Worm (Caenorhabditis elegans) whole organism, midembryonic: Measurements from ENCODE around the gene xbx-6.

Experiments used
- T22C8.4 ChIP-seq: fragments of 200-800 bp; sonication (Bioruptor generic); IDR thresholded peaks from 2 replicates; pipeline ENCODE4 v1.3.6; 2022; ENCODE audit warnings: missing genetic modification characterization, missing compliant biosample characterization
- cog-1 ChIP-seq: sonication (generic microtip); optimal IDR thresholded peaks from 2 replicates; lab custom pipeline; 2016; ENCODE audit warnings: missing genetic modification characterization, missing compliant biosample characterization
- flt-1 ChIP-seq: fragments of 200-800 bp; sonication (Bioruptor generic); IDR thresholded peaks from 2 replicates; pipeline ENCODE4 v1.3.6; 2022; ENCODE audit warnings: missing genetic modification characterization, missing compliant biosample characterization
- klf-2 ChIP-seq: fragments of 200-800 bp; sonication (Bioruptor generic); conservative IDR thresholded peaks from 2 replicates; pipeline ENCODE4 v1.3.6; 2022; ENCODE audit warnings: missing genetic modification reagents, missing genetic modification characterization, missing compliant biosample characterization
- med-1 ChIP-seq: sonication (generic microtip); optimal IDR thresholded peaks from 2 replicates; lab custom pipeline; 2017; ENCODE audit warnings: missing genetic modification characterization, mild to moderate bottlenecking, missing compliant biosample characterization, antibody characterized with exemption, missing genetic modification reagents; ENCODE audit not compliant: insufficient read depth
- ref-1 ChIP-seq: fragments of 200-800 bp; sonication (Bioruptor generic); conservative IDR thresholded peaks from 2 replicates; pipeline ENCODE4 v1.3.6; 2022; ENCODE audit warnings: missing genetic modification reagents, missing genetic modification characterization, missing compliant biosample characterization
- tab-1 ChIP-seq: fragments of 200-800 bp; sonication (Bioruptor generic); IDR thresholded peaks from 2 replicates; pipeline ENCODE4 v1.3.6; 2022; ENCODE audit warnings: missing genetic modification characterization, missing compliant biosample characterization
- ztf-23 ChIP-seq: fragments of 200-800 bp; sonication (Bioruptor generic); IDR thresholded peaks from 2 replicates; pipeline ENCODE4 v1.3.6; 2022; ENCODE audit warnings: missing genetic modification reagents, missing genetic modification characterization, missing compliant biosample characterization
- ztf-29 ChIP-seq: fragments of 200-800 bp; sonication (Bioruptor generic); IDR thresholded peaks from 2 replicates; pipeline ENCODE4 v1.3.6; 2022; ENCODE audit warnings: missing genetic modification reagents, missing genetic modification characterization, missing compliant biosample characterization

- no peak for TF ChIP-seq ztf-23 (GFP tag; lab: Robert Waterston, UW)
- TF ChIP-seq cog-1 (tag; lab: Kevin White, UChicago), result no peak
- no peak for TF ChIP-seq ref-1 (GFP tag; lab: Robert Waterston, UW)
- TF ChIP-seq klf-2, result no peak
- TF ChIP-seq tab-1, result no peak
- no peak for TF ChIP-seq flt-1 (GFP tag; lab: Robert Waterston, UW)
- no peak for TF ChIP-seq T22C8.4 (GFP tag; lab: Robert Waterston, UW)
- no peak for TF ChIP-seq ztf-29 (GFP tag; lab: Robert Waterston, UW)
- no peak for TF ChIP-seq med-1 (GFP tag; lab: Kevin White, UChicago)
Observed at ce11 chrV:9756242-9756641, 53.4 kb downstream of the xbx-6 start, which contains the start of gene hrg-3.
